Fruit fly (Drosophila melanogaster): ENCODE results near the gene CG1924.

The CG1924 gene

DNA sequence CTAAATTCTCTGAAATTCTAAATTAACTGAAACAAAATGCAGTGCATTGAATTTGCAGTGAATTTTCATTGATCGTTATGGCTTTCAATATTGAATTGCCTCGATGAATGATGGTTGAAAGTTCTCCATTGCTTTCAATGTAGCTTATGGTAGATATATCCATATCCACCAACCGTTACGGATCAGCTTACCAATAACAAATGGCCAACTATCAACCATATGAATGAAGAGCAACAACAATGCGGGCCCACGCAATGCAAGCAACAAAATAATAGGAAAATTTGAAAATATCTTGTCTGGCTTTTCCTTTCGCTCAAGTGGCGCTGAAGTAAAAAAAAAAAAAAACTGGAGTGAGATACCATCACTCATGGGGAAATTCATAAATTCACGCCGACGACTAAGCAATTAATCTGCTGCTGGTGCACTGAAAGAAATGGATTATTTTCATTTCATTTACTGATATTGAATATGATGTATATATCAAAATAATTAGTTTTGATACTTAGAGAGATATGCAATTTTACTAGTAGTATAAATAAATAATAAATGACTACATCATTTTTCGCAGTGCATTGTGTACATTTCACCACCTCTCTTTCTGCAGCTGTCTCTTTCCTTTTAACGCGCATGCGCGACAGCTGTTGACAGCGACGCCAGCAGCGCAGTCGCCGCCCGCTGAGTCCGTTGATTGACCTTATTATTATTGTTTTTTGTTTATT, 23.6 kb upstream of the CG1924 start (continued):
- TF ChIP-seq lmd (GFP tag; IDR thresholded peaks at IDR 0.05) (peak; percentile 70), dimm (GFP tag; IDR thresholded peaks at IDR 0.05) (peak; percentile 46; the same call in 1 of the 2 replicates), crol (GFP tag; IDR thresholded peaks at IDR 0.05) (no peak), pita (GFP tag; optimal IDR thresholded peaks at IDR 0.05) (no peak), Hand (GFP tag; optimal IDR thresholded peaks at IDR 0.05) (no peak), sob (GFP tag; IDR thresholded peaks at IDR 0.05) (peak; percentile 70), CG17612 (GFP tag; IDR thresholded peaks at IDR 0.05) (no peak), Spps (tag; optimal IDR thresholded peaks at IDR 0.05) (peak; percentile 78), CG7928 (GFP tag; optimal IDR thresholded peaks at IDR 0.05) (no peak), Dref (GFP tag; IDR thresholded peaks at IDR 0.05) (no peak), fru (optimal IDR thresholded peaks at IDR 0.05) (no peak), dysf (GFP tag; IDR thresholded peaks at IDR 0.05) (peak; percentile 78; the same call in 2 of the 3 replicates), CG12391 (tag; optimal IDR thresholded peaks at IDR 0.05) (peak; percentile 84), tup (GFP tag; optimal IDR thresholded peaks at IDR 0.05) (peak; percentile 32), btn (GFP tag; optimal IDR thresholded peaks at IDR 0.05) (no peak), otp (GFP tag; IDR thresholded peaks at IDR 0.05) (peak; percentile 81), luna (GFP tag; optimal IDR thresholded peaks at IDR 0.05) (no peak), CG30020 (tag; optimal IDR thresholded peaks at IDR 0.05) (peak; percentile 53), CG14050 (GFP tag; IDR thresholded peaks at IDR 0.05) (peak; percentile 72), CG1832 (GFP tag; optimal IDR thresholded peaks at IDR 0.05) (peak; percentile 60), HmgZ (tag; optimal IDR thresholded peaks at IDR 0.05) (peak; percentile 47), CG9797 (GFP tag; optimal IDR thresholded peaks at IDR 0.05) (no peak), Nf-YA (GFP tag; IDR thresholded peaks at IDR 0.05) (peak; percentile 64), Ets65A (GFP tag) (peak; percentile 84), Sin3A (optimal IDR thresholded peaks at IDR 0.05) (no peak), HHEX (GFP tag; optimal IDR thresholded peaks at IDR 0.05) (peak; percentile 61), CoRest (tag; optimal IDR thresholded peaks at IDR 0.05) (peak; percentile 87), CG2875 (GFP tag; optimal IDR thresholded peaks at IDR 0.05) (peak; percentile 78), grau (tag; optimal IDR thresholded peaks at IDR 0.05) (peak; percentile 79), twi (tag; optimal IDR thresholded peaks at IDR 0.05) (peak; percentile 92), tin (GFP tag; optimal IDR thresholded peaks at IDR 0.05) (peak; percentile 82), CG8388 (GFP tag; optimal IDR thresholded peaks at IDR 0.05) (peak; percentile 84), CG12744 (GFP tag; optimal IDR thresholded peaks at IDR 0.05) (no peak), Oli (tag; optimal IDR thresholded peaks at IDR 0.05) (peak; percentile 85), mirr (GFP tag; optimal IDR thresholded peaks at IDR 0.05) (no peak), CG8924 (tag; optimal IDR thresholded peaks at IDR 0.05) (peak; percentile 83), BtbVII (GFP tag; optimal IDR thresholded peaks at IDR 0.05) (peak; percentile 39), Atf6 (GFP tag; IDR thresholded peaks at IDR 0.05) (peak; percentile 45; the same call in 1 of the 2 replicates), CG10267 (tag; optimal IDR thresholded peaks at IDR 0.05) (peak; percentile 81), GATAe (GFP tag; conservative IDR thresholded peaks at IDR 0.05) (no peak), CG6683 (GFP tag; optimal IDR thresholded peaks at IDR 0.05) (peak; percentile 17), gcm2 (GFP tag; optimal IDR thresholded peaks at IDR 0.05) (peak; percentile 37), p53 (GFP tag; optimal IDR thresholded peaks at IDR 0.05) (no peak), CG3163 (GFP tag; optimal IDR thresholded peaks at IDR 0.05) (no peak), corto (GFP tag; optimal IDR thresholded peaks at IDR 0.05) (no peak), CG10431 (GFP tag; optimal IDR thresholded peaks at IDR 0.05) (peak; percentile 55), CG2129 (GFP tag; IDR thresholded peaks at IDR 0.05; ENCODE audit: partially characterized antibody) (no peak), Side (GFP tag; optimal IDR thresholded peaks at IDR 0.05) (peak; percentile 52), caup (GFP tag; optimal IDR thresholded peaks at IDR 0.05; ENCODE audit: severe bottlenecking) (peak; percentile 35), al (GFP tag; IDR thresholded peaks at IDR 0.05) (no peak), ara (GFP tag; IDR thresholded peaks at IDR 0.05) (peak; percentile 91)

Data from whole organism, embryonic.